Fruit fly (Drosophila melanogaster): ENCODE data around the gene His4r.

Gene His4r

dm6 chr3R:14625215-14626156 is at the start of gene His4r, which contains the start of gene put (continued):
- no peak for TF ChIP-seq schlank (tag; optimal IDR thresholded peaks at IDR 0.05)
- peak; percentile 31 for TF ChIP-seq ERR (GFP tag; optimal IDR thresholded peaks at IDR 0.05)
- peak; percentile 28 for TF ChIP-seq lbe (GFP tag; optimal IDR thresholded peaks at IDR 0.05)
- no peak for TF ChIP-seq Atf6 (GFP tag; IDR thresholded peaks at IDR 0.05)
- TF ChIP-seq CG1832 (GFP tag; optimal IDR thresholded peaks at IDR 0.05) = no peak
- no peak for TF ChIP-seq dmrt11E (tag; optimal IDR thresholded peaks at IDR 0.05)
- peak; percentile 9; the same call in 1 of the 2 replicates for TF ChIP-seq seq (GFP tag; IDR thresholded peaks at IDR 0.05)
- TF ChIP-seq pnt (GFP tag; optimal IDR thresholded peaks at IDR 0.05) = no peak
- TF ChIP-seq Dll (GFP tag; IDR thresholded peaks at IDR 0.05; ENCODE audit: partially characterized antibody) = peak; percentile 42; the same call in 1 of the 4 replicates
- peak; percentile 52; the same call in 1 of the 2 replicates for TF ChIP-seq CG3847 (GFP tag; IDR thresholded peaks at IDR 0.05)
- peak; percentile 20; the same call in 1 of the 2 replicates for TF ChIP-seq nerfin-2 (GFP tag; IDR thresholded peaks at IDR 0.05; ENCODE audit: partially characterized antibody)
- TF ChIP-seq Sox102F (GFP tag; optimal IDR thresholded peaks at IDR 0.05) = no peak
- peak; percentile 48; the same call in 1 of the 4 replicates for TF ChIP-seq chinmo (GFP tag; IDR thresholded peaks at IDR 0.05; ENCODE audit: partially characterized antibody)
- TF ChIP-seq CG8765 (GFP tag; IDR thresholded peaks at IDR 0.05) = no peak
- peak in 1 of 2 experiments; percentile 26 for TF ChIP-seq Pdp1 (GFP tag; optimal IDR thresholded peaks at IDR 0.05)
- TF ChIP-seq BEAF-32 (GFP tag; optimal IDR thresholded peaks at IDR 0.05) = peak; percentile 69
- TF ChIP-seq hbn (GFP tag; IDR thresholded peaks at IDR 0.05; ENCODE audit: partially characterized antibody) = peak; percentile 55
- no peak for TF ChIP-seq CG3838 (GFP tag; optimal IDR thresholded peaks at IDR 0.05)
- peak; percentile 10 for TF ChIP-seq CG6765 (GFP tag; optimal IDR thresholded peaks at IDR 0.05)
- no peak for TF ChIP-seq Optix (GFP tag; IDR thresholded peaks at IDR 0.05)
- peak; percentile 95 for TF ChIP-seq CG9797 (GFP tag; optimal IDR thresholded peaks at IDR 0.05)
- TF ChIP-seq psq (GFP tag; optimal IDR thresholded peaks at IDR 0.05) = peak; percentile 4
- TF ChIP-seq Bteb2 (GFP tag; optimal IDR thresholded peaks at IDR 0.05) = peak; percentile 12
- no peak for TF ChIP-seq CG7745 (tag; optimal IDR thresholded peaks at IDR 0.05)
- no peak for TF ChIP-seq fd102C (GFP tag; optimal IDR thresholded peaks at IDR 0.05)
- TF ChIP-seq ci (GFP tag; IDR thresholded peaks at IDR 0.05) = peak; percentile 46; the same call in 1 of the 3 replicates
- TF ChIP-seq Sry-δ (GFP tag; optimal IDR thresholded peaks at IDR 0.05) = peak; percentile 95
- peak; percentile 94 for TF ChIP-seq CG4617 (GFP tag; optimal IDR thresholded peaks at IDR 0.05; ENCODE audit: borderline replicate concordance)
- TF ChIP-seq H2.0 (GFP tag; IDR thresholded peaks at IDR 0.05) = no peak
- peak; percentile 84 for TF ChIP-seq cg (GFP tag; optimal IDR thresholded peaks at IDR 0.05)
- TF ChIP-seq pfk (GFP tag; optimal IDR thresholded peaks at IDR 0.05) = no peak
- peak; percentile 6 for TF ChIP-seq Hsf (GFP tag; optimal IDR thresholded peaks at IDR 0.05)
- no peak for TF ChIP-seq Camta (GFP tag; optimal IDR thresholded peaks at IDR 0.05)
- peak; percentile 30 for TF ChIP-seq Nf-YC (tag; optimal IDR thresholded peaks at IDR 0.05)
- TF ChIP-seq nmo (GFP tag; optimal IDR thresholded peaks at IDR 0.05) = peak; percentile 59
- peak; percentile 31 for TF ChIP-seq Side (GFP tag; optimal IDR thresholded peaks at IDR 0.05)
- no peak for TF ChIP-seq CG6654 (GFP tag; optimal IDR thresholded peaks at IDR 0.05)
- TF ChIP-seq D (optimal IDR thresholded peaks at IDR 0.05) = peak; percentile 53
- TF ChIP-seq D (GFP tag; optimal IDR thresholded peaks at IDR 0.05) = no peak
- no peak for TF ChIP-seq pan (optimal IDR thresholded peaks at IDR 0.05)
- no peak for TF ChIP-seq pan (GFP tag; optimal IDR thresholded peaks at IDR 0.05 in 1 of 2, IDR thresholded peaks at IDR 0.05 in 1 of 2)
- TF ChIP-seq Aef1 (GFP tag; IDR thresholded peaks at IDR 0.05) = no peak
